1 worm cellular context compared by ENCODE assay signal in the genomic region with DNA sequence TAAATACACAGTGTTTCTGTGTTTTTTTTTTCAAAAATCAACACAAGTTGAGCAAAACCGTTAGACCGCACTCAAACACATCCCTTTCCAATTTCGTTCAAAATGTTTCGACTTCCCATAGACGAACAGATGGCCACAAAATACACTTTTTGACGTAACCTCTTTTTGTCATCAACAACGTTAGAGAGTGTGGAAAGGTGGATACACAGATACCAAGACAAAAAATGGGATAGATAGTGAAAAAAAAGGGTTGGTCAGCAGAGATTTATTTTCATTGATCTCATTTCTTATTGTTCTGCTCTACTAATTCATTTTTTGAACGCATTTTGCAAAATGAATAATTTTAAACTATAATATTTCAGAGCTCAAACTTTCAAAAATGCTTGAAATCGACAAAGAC.
TF ChIP-seq lines count a peak whose summit lies in the region.

No protein-coding gene starts in this region.

TF ChIP-seq in whole organism, L1 larva, 84 proteins besides CTCF, POLR2A, EP300 and RAD21 (continued from another document):
- TF ChIP-seq sptf-1 (tag; optimal IDR thresholded peaks at IDR 0.05; lab: Kevin White, UChicago) (no peak), nhr-90 (tag; optimal IDR thresholded peaks at IDR 0.05; lab: Kevin White, UChicago; ENCODE audit: poor library complexity) (no peak), dsc-1 (tag; optimal IDR thresholded peaks at IDR 0.05; lab: Kevin White, UChicago) (no peak), efl-1 (optimal IDR thresholded peaks at IDR 0.05; lab: Kevin White, UChicago) (no peak), efl-1 (GFP tag; optimal IDR thresholded peaks at IDR 0.05 in 1 of 2; lab: Kevin White, UChicago) (no peak), fkh-8 (tag; optimal IDR thresholded peaks at IDR 0.05; lab: Kevin White, UChicago) (no peak), unc-62 (GFP tag; optimal IDR thresholded peaks at IDR 0.05; lab: Kevin White, UChicago) (no peak), pax-3 (tag; optimal IDR thresholded peaks at IDR 0.05; lab: Kevin White, UChicago) (no peak), mdl-1 (tag; optimal IDR thresholded peaks at IDR 0.05; lab: Kevin White, UChicago) (no peak), vab-15 (tag; optimal IDR thresholded peaks at IDR 0.05; lab: Kevin White, UChicago) (no peak), skn-1 (tag; optimal IDR thresholded peaks at IDR 0.05; lab: Kevin White, UChicago) (peak; percentile 58), aha-1 (tag; optimal IDR thresholded peaks at IDR 0.05; lab: Kevin White, UChicago) (no peak), hpl-2 (GFP tag; optimal IDR thresholded peaks at IDR 0.05; lab: Kevin White, UChicago) (no peak), rnt-1 (tag; optimal IDR thresholded peaks at IDR 0.05; lab: Kevin White, UChicago) (peak; percentile 43), grh-1 (GFP tag; IDR thresholded peaks at IDR 0.05; lab: Robert Waterston, UW) (no peak), nhr-47 (tag; optimal IDR thresholded peaks at IDR 0.05; lab: Kevin White, UChicago) (no peak), nhr-71 (tag; optimal IDR thresholded peaks at IDR 0.05; lab: Kevin White, UChicago) (no peak), aly-2 (tag; optimal IDR thresholded peaks at IDR 0.05; lab: Kevin White, UChicago) (no peak), C04F5.9 (tag; optimal IDR thresholded peaks at IDR 0.05; lab: Kevin White, UChicago) (no peak), nhr-84 (tag; optimal IDR thresholded peaks at IDR 0.05; lab: Kevin White, UChicago) (no peak), dpl-1 (GFP tag; optimal IDR thresholded peaks at IDR 0.05; lab: Kevin White, UChicago) (no peak), mab-9 (GFP tag; IDR thresholded peaks at IDR 0.05; lab: Robert Waterston, UW) (no peak), nhr-11 (tag; optimal IDR thresholded peaks at IDR 0.05; lab: Kevin White, UChicago) (no peak), lin-15B (tag; optimal IDR thresholded peaks at IDR 0.05; lab: Kevin White, UChicago) (no peak), mep-1 (tag; optimal IDR thresholded peaks at IDR 0.05; lab: Kevin White, UChicago) (peak; percentile 38), ceh-90 (tag; optimal IDR thresholded peaks at IDR 0.05; lab: Kevin White, UChicago) (no peak), irx-1 (tag; optimal IDR thresholded peaks at IDR 0.05; lab: Kevin White, UChicago) (no peak), unc-86 (tag; optimal IDR thresholded peaks at IDR 0.05; lab: Kevin White, UChicago) (no peak), alr-1 (tag; optimal IDR thresholded peaks at IDR 0.05; lab: Kevin White, UChicago; ENCODE audit: borderline replicate concordance) (no peak), nhr-28 (tag; optimal IDR thresholded peaks at IDR 0.05; lab: Kevin White, UChicago) (no peak), fkh-10 (GFP tag; optimal IDR thresholded peaks at IDR 0.05; lab: Kevin White, UChicago) (no peak), ztf-4 (tag; optimal IDR thresholded peaks at IDR 0.05; lab: Kevin White, UChicago) (no peak), nhr-12 (tag; optimal IDR thresholded peaks at IDR 0.05; lab: Kevin White, UChicago) (no peak), fos-1 (tag; optimal IDR thresholded peaks at IDR 0.05; lab: Kevin White, UChicago) (no peak), ama-1 (optimal IDR thresholded peaks at IDR 0.05; lab: Kevin White, UChicago) (no peak), blmp-1 (tag; optimal IDR thresholded peaks at IDR 0.05; lab: Kevin White, UChicago) (peak; percentile 81), Y116A8C.19 (tag; optimal IDR thresholded peaks at IDR 0.05; lab: Kevin White, UChicago; ENCODE audit: borderline replicate concordance) (no peak), nhr-19 (GFP tag; conservative IDR thresholded peaks at IDR 0.05; lab: Robert Waterston, UW) (peak; percentile 28), xbp-1 (tag; optimal IDR thresholded peaks at IDR 0.05; lab: Kevin White, UChicago) (no peak), nhr-76 (tag; optimal IDR thresholded peaks at IDR 0.05; lab: Kevin White, UChicago) (no peak), jun-1 (tag; optimal IDR thresholded peaks at IDR 0.05; lab: Kevin White, UChicago) (no peak)
TF ChIP-seq in whole organism, L1 larva: peak in this region for 7.
